Worm (Caenorhabditis elegans): ENCODE data around the gene tag-180.

- TF ChIP-seq unc-39 (tag; optimal IDR thresholded peaks at IDR 0.05): no peak
- TF ChIP-seq nhr-28 (tag; optimal IDR thresholded peaks at IDR 0.05): no peak
Observed at ce11 chrII:11344554-11344953, 15.3 kb upstream of the tag-180 start.

Measured in whole organism, L3 larva.